Fruit fly (Drosophila melanogaster): ENCODE results near the gene Gal.

The Gal gene

dm6 chr2L:5961169-5961918, 45.3 kb downstream of the Gal start (continued):
- no peak for TF ChIP-seq CG17802 (tag; optimal IDR thresholded peaks at IDR 0.05)
- TF ChIP-seq slp2 (GFP tag; optimal IDR thresholded peaks at IDR 0.05), result no peak
- TF ChIP-seq CG9437 (GFP tag; optimal IDR thresholded peaks at IDR 0.05), result no peak
- no peak for TF ChIP-seq CG2120 (GFP tag; optimal IDR thresholded peaks at IDR 0.05)
- TF ChIP-seq CG42726 (GFP tag; IDR thresholded peaks at IDR 0.05; ENCODE audit: partially characterized antibody), result no peak
- no peak for TF ChIP-seq CG1233 (GFP tag; optimal IDR thresholded peaks at IDR 0.05)
- TF ChIP-seq sob (GFP tag; IDR thresholded peaks at IDR 0.05), result no peak
- no peak for TF ChIP-seq Jarid2 (GFP tag; optimal IDR thresholded peaks at IDR 0.05)
- TF ChIP-seq Ravus (GFP tag; IDR thresholded peaks at IDR 0.05), result no peak
- no peak for TF ChIP-seq Oli (tag; optimal IDR thresholded peaks at IDR 0.05)
- TF ChIP-seq Dll (GFP tag; IDR thresholded peaks at IDR 0.05; ENCODE audit: partially characterized antibody), result no peak
- TF ChIP-seq CG9609 (GFP tag; optimal IDR thresholded peaks at IDR 0.05), result no peak
- no peak for TF ChIP-seq mam (GFP tag; optimal IDR thresholded peaks at IDR 0.05)
- no peak for TF ChIP-seq klu (GFP tag; IDR thresholded peaks at IDR 0.05)
- TF ChIP-seq trem (tag; optimal IDR thresholded peaks at IDR 0.05), result no peak
- TF ChIP-seq CG8478 (optimal IDR thresholded peaks at IDR 0.05), result no peak
- TF ChIP-seq H2.0 (GFP tag; IDR thresholded peaks at IDR 0.05), result no peak
- 0 out of 3 replicates have a peak, but pooled peaks have one; percentile 16 for TF ChIP-seq zen2 (GFP tag; IDR thresholded peaks at IDR 0.05; ENCODE audit: partially characterized antibody)
- TF ChIP-seq nerfin-2 (GFP tag; IDR thresholded peaks at IDR 0.05; ENCODE audit: partially characterized antibody), result no peak
- no peak for TF ChIP-seq dimm (GFP tag; IDR thresholded peaks at IDR 0.05)
- TF ChIP-seq Ptx1 (GFP tag; IDR thresholded peaks at IDR 0.05), result no peak
- no peak for TF ChIP-seq CG13424 (tag; optimal IDR thresholded peaks at IDR 0.05)
- TF ChIP-seq bowl (GFP tag; IDR thresholded peaks at IDR 0.05), result no peak
- no peak for TF ChIP-seq CG10543 (GFP tag; optimal IDR thresholded peaks at IDR 0.05)
- no peak for TF ChIP-seq CG17186 (GFP tag; optimal IDR thresholded peaks at IDR 0.05)
- peak; percentile 56; the same call in 1 of the 3 replicates for TF ChIP-seq so (GFP tag; IDR thresholded peaks at IDR 0.05)
- no peak for TF ChIP-seq gro (GFP tag; optimal IDR thresholded peaks at IDR 0.05)
- TF ChIP-seq twi (tag; optimal IDR thresholded peaks at IDR 0.05), result peak; percentile 72
- TF ChIP-seq Nf-YC (tag; optimal IDR thresholded peaks at IDR 0.05), result no peak
- TF ChIP-seq dmrt99B (tag; optimal IDR thresholded peaks at IDR 0.05), result no peak
- TF ChIP-seq D19A (tag; optimal IDR thresholded peaks at IDR 0.05), result no peak
- no peak for TF ChIP-seq lbe (GFP tag; optimal IDR thresholded peaks at IDR 0.05)
- TF ChIP-seq ham (GFP tag; IDR thresholded peaks at IDR 0.05), result no peak
- TF ChIP-seq Kr (GFP tag; optimal IDR thresholded peaks at IDR 0.05), result no peak
- TF ChIP-seq cas (GFP tag; IDR thresholded peaks at IDR 0.05), result no peak
- no peak for TF ChIP-seq CG7839 (tag; optimal IDR thresholded peaks at IDR 0.05)
- TF ChIP-seq CG30020 (tag; optimal IDR thresholded peaks at IDR 0.05), result no peak
- no peak for TF ChIP-seq Rfx (GFP tag; IDR thresholded peaks at IDR 0.05)
- TF ChIP-seq CG3995 (GFP tag; optimal IDR thresholded peaks at IDR 0.05), result no peak
- no peak for TF ChIP-seq C15 (GFP tag; IDR thresholded peaks at IDR 0.05)
- TF ChIP-seq CG4360 (GFP tag; IDR thresholded peaks at IDR 0.05), result 0 out of 2 replicates have a peak, but pooled peaks have one; percentile 13
- no peak for TF ChIP-seq CG2712 (tag; optimal IDR thresholded peaks at IDR 0.05)
- 0 out of 2 replicates have a peak, but pooled peaks have one; percentile 7 for TF ChIP-seq sisA (GFP tag; IDR thresholded peaks at IDR 0.05)
- TF ChIP-seq Med (GFP tag), result peak; percentile 13
- TF ChIP-seq CG7357 (GFP tag; IDR thresholded peaks at IDR 0.05), result no peak
- TF ChIP-seq lilli (GFP tag; optimal IDR thresholded peaks at IDR 0.05), result no peak
- no peak for TF ChIP-seq Nf-YB (GFP tag; optimal IDR thresholded peaks at IDR 0.05)
- no peak for TF ChIP-seq CG1647 (GFP tag; optimal IDR thresholded peaks at IDR 0.05)
- 0 out of 3 replicates have a peak, but pooled peaks have one; percentile 7 for TF ChIP-seq z (GFP tag; IDR thresholded peaks at IDR 0.05)
- TF ChIP-seq ato (GFP tag; IDR thresholded peaks at IDR 0.05; ENCODE audit: partially characterized antibody), result no peak
- TF ChIP-seq Meics (GFP tag; optimal IDR thresholded peaks at IDR 0.05), result no peak

Data from whole organism, embryonic.